Fruit fly (Drosophila melanogaster): ENCODE results near the gene CG31549.

DNA sequence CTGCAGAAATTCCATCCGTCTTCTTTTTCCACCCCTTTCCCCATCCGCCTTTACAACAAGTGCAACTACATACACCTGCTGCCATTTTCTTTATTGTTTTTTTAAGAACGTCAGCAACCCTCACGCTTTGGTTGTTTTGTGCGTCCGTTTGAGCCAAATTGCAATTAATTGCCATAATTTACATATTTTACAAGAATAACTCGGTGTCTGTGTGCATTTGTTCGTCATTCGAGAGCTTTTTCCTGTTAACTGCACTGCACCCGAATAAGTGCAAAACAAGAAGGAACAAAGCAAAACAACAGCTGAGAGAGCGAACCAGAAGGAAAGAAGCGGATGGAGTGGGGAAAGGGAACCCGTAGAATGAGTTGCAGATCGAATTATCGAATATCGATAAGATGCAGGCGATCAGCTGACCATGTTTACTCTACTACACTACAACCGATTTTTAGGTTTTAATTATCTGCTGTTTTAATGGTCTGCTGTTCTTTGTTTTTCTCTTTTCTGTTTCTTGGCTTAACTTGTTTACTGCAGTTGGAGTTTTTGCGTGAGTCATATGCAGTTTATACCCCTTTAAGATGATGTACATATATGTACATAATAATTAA lies 38.8 kb downstream of the CG31549 start:
- no peak for TF ChIP-seq CG8478 (optimal IDR thresholded peaks at IDR 0.05)
- no peak for TF ChIP-seq CTCF (optimal IDR thresholded peaks at IDR 0.05)
